Fruit fly (Drosophila melanogaster): ENCODE measurements around the gene CG13998.

Gene CG13998

DNA sequence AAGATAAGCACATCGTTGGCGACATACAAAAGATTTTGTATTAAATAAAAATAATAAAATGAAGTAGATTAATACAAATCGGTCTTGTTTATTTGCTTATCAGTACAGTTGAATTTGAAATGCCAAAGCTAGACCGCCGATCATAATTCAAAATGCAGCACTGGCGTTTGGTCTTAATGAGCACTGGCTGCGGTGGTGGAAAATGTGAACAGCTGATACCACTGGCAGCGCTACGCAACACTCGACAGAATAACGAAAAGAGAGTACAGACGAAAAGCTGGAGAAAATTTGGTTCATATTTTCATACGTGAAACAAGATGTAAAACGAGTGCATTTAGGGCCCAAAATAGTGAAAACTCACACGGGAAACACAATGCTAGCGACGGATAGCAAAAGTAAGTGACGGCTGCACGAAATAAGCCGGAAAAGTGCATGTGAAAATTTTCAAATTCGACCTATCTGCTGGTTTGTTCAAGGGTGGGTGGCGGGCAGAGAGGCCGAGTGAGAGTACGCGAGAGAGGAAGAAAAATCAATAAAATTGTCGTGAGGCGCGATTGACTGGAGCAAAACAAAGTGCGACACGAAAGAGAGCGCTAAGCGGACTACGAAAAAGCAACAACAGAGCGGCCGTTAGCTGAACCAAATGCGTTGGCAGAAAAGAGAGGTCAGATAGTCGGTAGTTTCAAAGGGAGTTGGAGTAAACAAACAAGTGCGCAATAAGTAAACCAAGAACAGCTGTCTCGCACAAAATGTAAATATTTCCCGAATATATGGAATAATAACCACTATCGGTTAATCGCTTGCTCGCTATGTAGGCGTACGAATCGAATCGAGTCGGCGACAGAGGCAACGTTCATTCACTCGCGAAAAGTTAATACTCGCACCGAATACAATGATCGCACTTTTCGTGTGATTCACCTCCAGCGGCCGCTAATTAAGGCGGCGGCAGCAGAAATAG, 49.4 kb downstream of the CG13998 start, which contains the start of gene bchs:
bchs (plus strand) TSS at position 277 of the 958 bp plus-strand sequence.
- TF ChIP-seq tai (GFP tag; optimal IDR thresholded peaks at IDR 0.05) (no peak), foxo (GFP tag; optimal IDR thresholded peaks at IDR 0.05) (peak in 1 of 2 experiments; percentile 14), GATAd (GFP tag; optimal IDR thresholded peaks at IDR 0.05) (peak; percentile 23), br (GFP tag; optimal IDR thresholded peaks at IDR 0.05) (peak; percentile 67), Sp1 (GFP tag; optimal IDR thresholded peaks at IDR 0.05) (peak; percentile 53), Dif (GFP tag; optimal IDR thresholded peaks at IDR 0.05; ENCODE audit: partially characterized antibody) (peak; percentile 21), Vsx2 (GFP tag; optimal IDR thresholded peaks at IDR 0.05; ENCODE audit: partially characterized antibody) (no peak), woc (GFP tag; optimal IDR thresholded peaks at IDR 0.05) (no peak), psq (GFP tag; optimal IDR thresholded peaks at IDR 0.05) (peak; percentile 98), Dfd (GFP tag; optimal IDR thresholded peaks at IDR 0.05) (no peak), OdsH (GFP tag; optimal IDR thresholded peaks at IDR 0.05) (peak; percentile 82), Hnf4 (GFP tag; optimal IDR thresholded peaks at IDR 0.05) (peak; percentile 6), usp (GFP tag; optimal IDR thresholded peaks at IDR 0.05) (no peak), CG9705 (GFP tag; optimal IDR thresholded peaks at IDR 0.05) (no peak), pan (optimal IDR thresholded peaks at IDR 0.05) (no peak), Hr78 (GFP tag; optimal IDR thresholded peaks at IDR 0.05) (no peak), Hr83 (GFP tag; optimal IDR thresholded peaks at IDR 0.05; ENCODE audit: poor library complexity, severe bottlenecking) (peak; percentile 98), sage (GFP tag; optimal IDR thresholded peaks at IDR 0.05) (peak; percentile 5), Rel (GFP tag; optimal IDR thresholded peaks at IDR 0.05) (no peak), Rel (tag; optimal IDR thresholded peaks at IDR 0.05) (peak; percentile 97), sv (GFP tag; optimal IDR thresholded peaks at IDR 0.05) (peak; percentile 56), HLH106 (tag; optimal IDR thresholded peaks at IDR 0.05) (peak; percentile 41), CrebA (GFP tag; optimal IDR thresholded peaks at IDR 0.05; ENCODE audit: borderline replicate concordance) (peak; percentile 78), dl (GFP tag; optimal IDR thresholded peaks at IDR 0.05; ENCODE audit: insufficient read depth in 1 of 2, partially characterized antibody in 2 of 2) (no peak), Myc (optimal IDR thresholded peaks at IDR 0.05) (peak; percentile 39), rgr (GFP tag; optimal IDR thresholded peaks at IDR 0.05) (peak; percentile 86), lola (GFP tag; optimal IDR thresholded peaks at IDR 0.05) (no peak), Jra (GFP tag; optimal IDR thresholded peaks at IDR 0.05) (no peak), h (GFP tag; optimal IDR thresholded peaks at IDR 0.05) (peak; percentile 87)
